Fruit fly (Drosophila melanogaster) Kc167 (cell line): ENCODE data around the gene CG2017.

Experiments used
- Myc ChIP-seq: fragments of >200 bp; optimal IDR thresholded peaks from 2 replicates; lab custom pipeline; 2017; ENCODE audit warnings: missing external identifiers
- Sin3A ChIP-seq: fragments of >200 bp; optimal IDR thresholded peaks from 2 replicates; lab custom pipeline; 2018; ENCODE audit warnings: missing external identifiers
- h ChIP-seq: fragments of >200 bp; optimal IDR thresholded peaks from 3 replicates; lab custom pipeline; 2018; ENCODE audit warnings: missing external identifiers
- insv ChIP-seq: fragments of >200 bp; optimal IDR thresholded peaks from 3 replicates; lab custom pipeline; 2018; ENCODE audit warnings: missing external identifiers
- psq ChIP-seq: fragments of >200 bp; optimal IDR thresholded peaks from 2 replicates; lab custom pipeline; 2017; ENCODE audit warnings: missing external identifiers
- ttk ChIP-seq: sonication (Bioruptor generic); optimal IDR thresholded peaks from 2 replicates; lab custom pipeline; 2017; ENCODE audit warnings: missing external identifiers

Gene CG2017

DNA sequence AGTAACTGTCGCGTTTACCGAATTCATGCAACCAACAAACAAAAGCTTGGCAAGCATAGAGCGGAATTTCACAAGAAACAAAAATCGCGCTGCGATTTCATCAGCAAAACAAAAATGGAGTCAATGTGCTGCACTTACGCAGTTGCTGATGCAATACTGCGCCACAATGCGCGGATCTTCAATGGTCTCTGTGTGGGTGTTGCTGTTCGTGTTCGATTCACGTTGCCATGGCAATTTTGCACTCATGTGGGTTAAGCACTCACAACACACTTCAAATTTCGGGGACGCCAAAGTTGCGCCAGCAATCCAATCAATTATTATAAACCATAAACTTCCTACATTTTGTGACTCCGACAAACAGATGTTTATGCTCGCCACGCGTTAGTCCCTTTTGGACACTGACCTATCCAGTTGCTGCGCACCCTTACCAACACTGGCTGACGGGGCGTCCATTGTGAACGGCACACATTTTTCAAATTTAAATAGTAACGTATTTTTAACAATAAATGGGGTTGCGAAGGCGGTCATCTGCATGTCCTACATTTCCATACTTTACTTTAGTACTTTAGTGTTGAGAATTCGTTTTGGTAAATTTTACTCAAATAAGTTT, at the start of gene CG2017:
TSS of gene CG2017 (minus strand) at position 374 of the 610 bp plus-strand sequence.
- no peak for TF ChIP-seq ttk (lab: Kevin White, UChicago)
- TF ChIP-seq insv (lab: Kevin White, UChicago): no peak
- no peak for TF ChIP-seq Myc (lab: Kevin White, UChicago)
- TF ChIP-seq psq: no peak
- no peak for TF ChIP-seq h (lab: Kevin White, UChicago)
- no peak for TF ChIP-seq Sin3A (lab: Kevin White, UChicago)

dm6 chr3R:5881308-5881707, 19.1 kb upstream of the CG2017 start:
- TF ChIP-seq h (lab: Kevin White, UChicago) (no peak), ttk (lab: Kevin White, UChicago) (no peak), Myc (lab: Kevin White, UChicago) (no peak), psq (no peak), Sin3A (lab: Kevin White, UChicago) (no peak), insv (lab: Kevin White, UChicago) (no peak)

DNA sequence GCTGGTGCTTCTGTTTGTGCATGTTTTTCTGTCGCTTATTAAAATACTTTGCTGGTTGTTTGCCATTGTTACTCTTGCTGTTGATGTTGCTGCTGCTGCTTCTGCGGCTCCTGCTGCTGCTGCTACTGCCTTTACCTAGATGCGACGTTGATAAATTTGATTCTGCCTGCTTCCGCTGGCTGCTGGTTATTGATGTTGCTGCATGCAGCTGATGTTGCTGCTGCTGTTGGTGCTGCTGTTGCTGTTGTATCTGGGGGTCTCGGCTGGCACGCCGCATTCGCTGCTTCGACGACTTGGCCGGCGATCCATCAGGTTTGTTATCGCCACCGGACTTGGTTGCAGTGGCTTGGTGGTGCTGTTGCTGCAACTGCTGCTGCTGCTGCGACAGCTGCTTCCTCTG, 15.2 kb upstream of the CG2017 start:
- no peak for TF ChIP-seq h (lab: Kevin White, UChicago)
- no peak for TF ChIP-seq Myc (lab: Kevin White, UChicago)
- no peak for TF ChIP-seq insv (lab: Kevin White, UChicago)

dm6 chr3R:5871393-5871792, 9.2 kb upstream of the CG2017 start:
- TF ChIP-seq insv (lab: Kevin White, UChicago) (no peak), psq (no peak), h (lab: Kevin White, UChicago) (no peak), ttk (lab: Kevin White, UChicago) (no peak)

dm6 chr3R:5861218-5861902, 845 bp downstream of the CG2017 start:
- no peak for TF ChIP-seq h (lab: Kevin White, UChicago)
- TF ChIP-seq Myc (lab: Kevin White, UChicago): no peak
- no peak for TF ChIP-seq ttk (lab: Kevin White, UChicago)
- TF ChIP-seq Sin3A (lab: Kevin White, UChicago): no peak
- no peak for TF ChIP-seq insv (lab: Kevin White, UChicago)

DNA sequence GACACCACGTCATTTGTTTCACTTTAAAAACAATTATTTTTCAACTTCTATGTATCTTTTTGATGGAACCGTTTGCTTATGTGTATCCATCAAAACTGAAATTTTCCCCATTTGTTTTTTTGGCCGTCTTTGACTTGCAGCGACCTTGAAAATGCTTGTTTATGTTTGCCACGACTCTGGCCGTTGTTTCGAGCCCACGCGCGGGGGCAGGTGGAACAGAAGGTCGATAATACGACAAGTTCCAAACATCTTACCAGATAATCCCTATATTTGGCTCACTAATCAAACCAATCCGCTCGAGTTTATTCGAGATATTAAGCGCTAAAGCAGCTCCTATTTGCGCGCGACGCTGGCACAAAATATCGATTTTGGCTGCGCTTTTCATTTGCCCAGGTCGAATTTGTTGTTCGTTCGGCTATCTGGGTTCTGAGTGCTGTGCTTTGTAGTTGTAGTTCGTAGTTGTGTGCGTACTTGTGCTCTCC, 1.4 kb downstream of the CG2017 start:
- TF ChIP-seq h (lab: Kevin White, UChicago) (no peak), insv (lab: Kevin White, UChicago) (no peak), psq (no peak), ttk (lab: Kevin White, UChicago) (no peak), Myc (lab: Kevin White, UChicago) (no peak), Sin3A (lab: Kevin White, UChicago) (no peak)

- TF ChIP-seq Sin3A (lab: Kevin White, UChicago) (no peak), h (lab: Kevin White, UChicago) (no peak), Myc (lab: Kevin White, UChicago) (no peak)
Observed at dm6 chr3R:5856215-5856614, 6.0 kb downstream of the CG2017 start, which contains the start of the genes disp and ECSIT. Gene disp, minus strand, starts transcription at chr3R:5856311. Gene ECSIT, plus strand, starts transcription at chr3R:5856585.

DNA sequence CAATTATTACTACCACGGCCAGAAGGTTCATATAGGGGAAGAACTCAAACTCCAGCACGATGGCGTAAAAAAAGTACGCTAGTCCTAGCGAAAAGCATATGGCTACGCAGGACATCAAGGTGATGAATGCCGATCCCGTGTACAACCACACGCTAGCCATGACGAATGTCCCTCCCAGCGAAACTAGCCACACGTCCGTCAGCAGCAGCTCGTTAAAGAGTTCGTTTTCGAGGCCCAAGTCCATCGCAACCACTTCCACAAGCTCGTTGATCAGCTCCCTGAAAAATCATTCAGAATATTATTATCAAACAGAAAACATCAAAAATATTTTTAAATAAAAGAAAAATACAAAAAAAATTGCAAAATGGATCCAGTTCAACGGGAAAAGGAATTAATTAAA, 9.2 kb downstream of the CG2017 start, which contains the start of gene CG34287:
TSS of gene CG34287 (plus strand) at position 301 of the 400 bp plus-strand sequence.
- TF ChIP-seq Myc (lab: Kevin White, UChicago): no peak
- no peak for TF ChIP-seq Sin3A (lab: Kevin White, UChicago)
- no peak for TF ChIP-seq ttk (lab: Kevin White, UChicago)
- no peak for TF ChIP-seq insv (lab: Kevin White, UChicago)
- no peak for TF ChIP-seq h (lab: Kevin White, UChicago)
- no peak for TF ChIP-seq psq

- no peak for TF ChIP-seq ttk (lab: Kevin White, UChicago)
- TF ChIP-seq insv (lab: Kevin White, UChicago): no peak
- no peak for TF ChIP-seq Myc (lab: Kevin White, UChicago)
- TF ChIP-seq h (lab: Kevin White, UChicago): no peak
- TF ChIP-seq psq: no peak
- no peak for TF ChIP-seq Sin3A (lab: Kevin White, UChicago)
Observed at dm6 chr3R:5846570-5847270, 15.5 kb downstream of the CG2017 start, which contains the start of gene CG14676. Gene CG14676, plus strand, starts transcription at chr3R:5847220.

dm6 chr3R:5843516-5843915, 18.7 kb downstream of the CG2017 start:
- TF ChIP-seq Sin3A (lab: Kevin White, UChicago): no peak
- no peak for TF ChIP-seq h (lab: Kevin White, UChicago)
- no peak for TF ChIP-seq insv (lab: Kevin White, UChicago)
- TF ChIP-seq ttk (lab: Kevin White, UChicago): no peak
- no peak for TF ChIP-seq Myc (lab: Kevin White, UChicago)
- no peak for TF ChIP-seq psq

dm6 chr3R:5841290-5841689, 20.9 kb downstream of the CG2017 start:
- TF ChIP-seq Sin3A (lab: Kevin White, UChicago) (no peak), psq (no peak), Myc (lab: Kevin White, UChicago) (no peak), ttk (lab: Kevin White, UChicago) (no peak), insv (lab: Kevin White, UChicago) (no peak), h (lab: Kevin White, UChicago) (no peak)
